Worm (Caenorhabditis elegans) whole organism, L2 larva: ENCODE measurements around the gene C04A11.2.

Experiments used
- C34F6.9 ChIP-seq: fragments of 150-350 bp; optimal IDR thresholded peaks from 2 replicates; lab custom pipeline; 2014; ENCODE audit warnings: missing biosample characterization, missing genetic modification characterization
- F13H6.1 ChIP-seq: sonication (generic microtip); optimal IDR thresholded peaks from 2 replicates; lab custom pipeline; 2016; ENCODE audit warnings: missing genetic modification characterization, missing compliant biosample characterization
- R02D3.7 ChIP-seq: fragments of 150-350 bp; optimal IDR thresholded peaks from 2 replicates; lab custom pipeline; 2014; ENCODE audit warnings: missing biosample characterization, missing genetic modification characterization
- Y55F3AM.14 ChIP-seq: fragments of 200-800 bp; sonication (Bioruptor generic); optimal IDR thresholded peaks from 2 replicates; lab custom pipeline; 2018; ENCODE audit warnings: mild to moderate bottlenecking, missing genetic modification characterization, missing compliant biosample characterization
- ZK546.5 ChIP-seq: sonication (generic microtip); optimal IDR thresholded peaks from 2 replicates; lab custom pipeline; 2017; ENCODE audit warnings: missing biosample characterization, missing genetic modification characterization
- alr-1 ChIP-seq: fragments of 150-350 bp; optimal IDR thresholded peaks from 2 replicates; lab custom pipeline; 2014; ENCODE audit warnings: missing biosample characterization, missing genetic modification characterization
- aly-2 ChIP-seq: fragments of 150-350 bp; optimal IDR thresholded peaks from 2 replicates; lab custom pipeline; 2014; ENCODE audit warnings: missing biosample characterization, missing genetic modification characterization
- ama-1 ChIP-seq: fragments of 150-350 bp; optimal IDR thresholded peaks from 2 replicates; lab custom pipeline; 2018; ENCODE audit warnings: inconsistent platforms
- blmp-1 ChIP-seq: sonication (generic microtip); optimal IDR thresholded peaks from 2 replicates; lab custom pipeline; 2017; ENCODE audit warnings: missing genetic modification characterization, mild to moderate bottlenecking, missing compliant biosample characterization, antibody characterized with exemption, moderate library complexity; ENCODE audit not compliant: insufficient read depth
- ceh-16 ChIP-seq: fragments of 150-350 bp; optimal IDR thresholded peaks from 2 replicates; lab custom pipeline; 2014; ENCODE audit warnings: missing biosample characterization, missing genetic modification characterization
- ceh-82 ChIP-seq: fragments of 150-350 bp; optimal IDR thresholded peaks from 2 replicates; lab custom pipeline; 2014; ENCODE audit warnings: missing biosample characterization, missing genetic modification characterization
- crh-2 ChIP-seq: sonication (generic microtip); optimal IDR thresholded peaks from 2 replicates; lab custom pipeline; 2017; ENCODE audit warnings: missing biosample characterization, missing genetic modification characterization
- dmd-4 ChIP-seq: sonication (generic microtip); optimal IDR thresholded peaks from 2 replicates; lab custom pipeline; 2017; ENCODE audit warnings: missing biosample characterization, missing genetic modification characterization
- egl-27 ChIP-seq: sonication (generic microtip); optimal IDR thresholded peaks from 3 replicates; lab custom pipeline; 2017; ENCODE audit warnings: missing biosample characterization, missing genetic modification reagents, missing genetic modification characterization
- elt-1 ChIP-seq: fragments of 150-350 bp; optimal IDR thresholded peaks from 2 replicates; lab custom pipeline; 2014; ENCODE audit warnings: missing biosample characterization, missing genetic modification characterization
- elt-3 ChIP-seq: sonication (generic microtip); optimal IDR thresholded peaks from 2 replicates; lab custom pipeline; 2017; ENCODE audit warnings: missing biosample characterization, missing genetic modification characterization
- fos-1 ChIP-seq: fragments of 150-350 bp; optimal IDR thresholded peaks from 2 replicates; lab custom pipeline; 2014; ENCODE audit warnings: missing biosample characterization, missing genetic modification characterization
- gmeb-1 ChIP-seq: fragments of 150-350 bp; optimal IDR thresholded peaks from 2 replicates; lab custom pipeline; 2014; ENCODE audit warnings: missing biosample characterization, missing genetic modification characterization
- lin-13 ChIP-seq: fragments of 150-350 bp; optimal IDR thresholded peaks from 2 replicates; lab custom pipeline; 2014; ENCODE audit warnings: missing biosample characterization, missing genetic modification reagents, missing genetic modification characterization
- lin-39 ChIP-seq: fragments of 150-350 bp; optimal IDR thresholded peaks from 2 replicates; lab custom pipeline; 2014; ENCODE audit warnings: missing biosample characterization, missing genetic modification reagents, missing genetic modification characterization
- lsy-2 ChIP-seq, 2 experiments: fragments of 150-350 bp in 1 of 2; sonication (generic microtip) in 1 of 2; optimal IDR thresholded peaks; 2 replicates each; lab custom pipeline; 2014 to 2017; ENCODE audit warnings: missing biosample characterization in 2 of 2, missing genetic modification characterization in 2 of 2
- mab-5 ChIP-seq: fragments of 150-350 bp; optimal IDR thresholded peaks from 2 replicates; lab custom pipeline; 2014; ENCODE audit warnings: missing biosample characterization, missing genetic modification characterization
- mbf-1 ChIP-seq: sonication (generic microtip); optimal IDR thresholded peaks from 2 replicates; lab custom pipeline; 2017; ENCODE audit warnings: missing biosample characterization, missing genetic modification characterization
- mdl-1 ChIP-seq, 2 experiments: fragments of 150-350 bp in 1 of 2; sonication (generic microtip) in 1 of 2; optimal IDR thresholded peaks; 2 replicates each; lab custom pipeline; 2017; ENCODE audit warnings: missing biosample characterization in 2 of 2, missing genetic modification characterization in 2 of 2
- nhr-10 ChIP-seq: sonication (generic microtip); optimal IDR thresholded peaks from 2 replicates; lab custom pipeline; 2017; ENCODE audit warnings: missing biosample characterization, missing genetic modification characterization
- nhr-11 ChIP-seq: fragments of 150-350 bp; optimal IDR thresholded peaks from 2 replicates; lab custom pipeline; 2014; ENCODE audit warnings: missing biosample characterization, missing genetic modification characterization
- nhr-129 ChIP-seq: fragments of 150-350 bp; optimal IDR thresholded peaks from 2 replicates; lab custom pipeline; 2014; ENCODE audit warnings: missing biosample characterization, missing genetic modification characterization
- nhr-21 ChIP-seq: fragments of 150-350 bp; optimal IDR thresholded peaks from 2 replicates; lab custom pipeline; 2014; ENCODE audit warnings: missing biosample characterization, missing genetic modification characterization
- nhr-23 ChIP-seq: fragments of 150-350 bp; optimal IDR thresholded peaks from 2 replicates; lab custom pipeline; 2014; ENCODE audit warnings: missing biosample characterization, missing genetic modification reagents, missing genetic modification characterization
- nhr-237 ChIP-seq: fragments of 150-350 bp; optimal IDR thresholded peaks from 2 replicates; lab custom pipeline; 2014; ENCODE audit warnings: missing biosample characterization, missing genetic modification characterization
- nhr-25 ChIP-seq: fragments of 150-350 bp; sonication (generic microtip); optimal IDR thresholded peaks from 3 replicates; lab custom pipeline; 2014; ENCODE audit warnings: missing biosample characterization, missing genetic modification characterization
- peb-1 ChIP-seq: fragments of 150-350 bp; optimal IDR thresholded peaks from 2 replicates; lab custom pipeline; 2014; ENCODE audit warnings: missing biosample characterization, missing genetic modification characterization
- skn-1 ChIP-seq: sonication (generic microtip); optimal IDR thresholded peaks from 2 replicates; lab custom pipeline; 2017; ENCODE audit warnings: missing biosample characterization, missing genetic modification characterization
- sma-3 ChIP-seq: sonication (generic microtip); optimal IDR thresholded peaks from 2 replicates; lab custom pipeline; 2016; ENCODE audit warnings: missing genetic modification reagents, missing genetic modification characterization, missing compliant biosample characterization
- sma-9 ChIP-seq, 2 experiments: fragments of 150-350 bp in 1 of 2; sonication (generic microtip) in 1 of 2; optimal IDR thresholded peaks; 2 replicates each; lab custom pipeline; 2014 to 2016; ENCODE audit warnings: missing genetic modification characterization in 2 of 2, mild to moderate bottlenecking in 1 of 2, missing biosample characterization in 1 of 2, missing compliant biosample characterization in 1 of 2, missing genetic modification reagents in 1 of 2, moderate library complexity in 1 of 2
- snpc-4 ChIP-seq: fragments of 150-350 bp; optimal IDR thresholded peaks from 2 replicates; lab custom pipeline; 2014; ENCODE audit warnings: missing biosample characterization, missing genetic modification characterization
- unc-39 ChIP-seq: fragments of 150-350 bp; optimal IDR thresholded peaks from 2 replicates; lab custom pipeline; 2014; ENCODE audit warnings: missing biosample characterization, missing genetic modification characterization
- unc-55 ChIP-seq: fragments of 150-350 bp; sonication (generic microtip); optimal IDR thresholded peaks from 3 replicates; lab custom pipeline; 2014; ENCODE audit warnings: missing biosample characterization, missing genetic modification reagents, missing genetic modification characterization
- unc-62 ChIP-seq: fragments of 150-350 bp; optimal IDR thresholded peaks from 2 replicates; lab custom pipeline; 2014; ENCODE audit warnings: missing biosample characterization, missing genetic modification reagents, missing genetic modification characterization
- zag-1 ChIP-seq: fragments of 150-350 bp; optimal IDR thresholded peaks from 2 replicates; lab custom pipeline; 2014; ENCODE audit warnings: missing biosample characterization, missing genetic modification characterization
- ztf-1 ChIP-seq: fragments of 200-800 bp; sonication (Bioruptor generic); conservative IDR thresholded peaks from 2 replicates; pipeline ENCODE4 v1.3.6; 2022; ENCODE audit warnings: missing genetic modification characterization, missing compliant biosample characterization
- ztf-11 ChIP-seq: sonication (generic microtip); optimal IDR thresholded peaks from 2 replicates; lab custom pipeline; 2017; ENCODE audit warnings: missing biosample characterization, missing genetic modification characterization
- ztf-4 ChIP-seq: fragments of 150-350 bp; optimal IDR thresholded peaks from 2 replicates; lab custom pipeline; 2014; ENCODE audit warnings: missing biosample characterization, missing genetic modification characterization

Gene C04A11.2

ce11 chrX:13672622-13673021, 4.0 kb upstream of the C04A11.2 start:
- TF ChIP-seq lin-13 (GFP tag; lab: Kevin White, UChicago) (no peak), ceh-82 (tag; lab: Kevin White, UChicago) (no peak), ceh-16 (tag; lab: Kevin White, UChicago) (no peak), unc-55 (GFP tag; lab: Kevin White, UChicago) (no peak), crh-2 (tag; lab: Kevin White, UChicago) (peak; percentile 10), ztf-1 (GFP tag; lab: Robert Waterston, UW) (no peak), fos-1 (tag; lab: Kevin White, UChicago) (peak; percentile 66), blmp-1 (no peak), ztf-11 (tag; lab: Kevin White, UChicago) (no peak), sma-3 (GFP tag; lab: Kevin White, UChicago) (peak; percentile 50), C34F6.9 (tag; lab: Kevin White, UChicago) (no peak), nhr-237 (tag; lab: Kevin White, UChicago) (no peak), elt-3 (tag; lab: Kevin White, UChicago) (no peak), nhr-21 (tag; lab: Kevin White, UChicago) (peak; percentile 30), egl-27 (tag; lab: Kevin White, UChicago) (peak; percentile 15), zag-1 (tag; lab: Kevin White, UChicago) (no peak), lsy-2 (tag; optimal IDR thresholded peaks at IDR 0.05; lab: Kevin White, UChicago) (no peak), nhr-25 (tag; lab: Kevin White, UChicago) (no peak), snpc-4 (no peak), alr-1 (no peak), Y55F3AM.14 (GFP tag; lab: Kevin White, UChicago) (no peak), R02D3.7 (tag; lab: Kevin White, UChicago) (no peak), ama-1 (lab: Kevin White, UChicago) (no peak), sma-9 (GFP tag; optimal IDR thresholded peaks at IDR 0.05; lab: Kevin White, UChicago) (peak; percentile 65), sma-9 (tag; optimal IDR thresholded peaks at IDR 0.05; lab: Kevin White, UChicago) (no peak), skn-1 (tag; lab: Kevin White, UChicago) (no peak), gmeb-1 (no peak), unc-62 (GFP tag; lab: Kevin White, UChicago) (no peak), ztf-4 (tag; lab: Kevin White, UChicago) (no peak), lin-39 (tag; lab: Kevin White, UChicago) (no peak), ZK546.5 (tag; lab: Kevin White, UChicago) (no peak), F13H6.1 (tag; lab: Kevin White, UChicago) (peak; percentile 8), nhr-23 (tag; lab: Kevin White, UChicago) (no peak), nhr-11 (tag; lab: Kevin White, UChicago) (no peak), peb-1 (tag; lab: Kevin White, UChicago) (no peak), nhr-129 (tag; lab: Kevin White, UChicago) (peak; percentile 57), unc-39 (tag; lab: Kevin White, UChicago) (no peak)
- TF ChIP-seq, all 48 proteins: peak for 8

ce11 chrX:13670966-13671365, 2.3 kb upstream of the C04A11.2 start:
- TF ChIP-seq lin-39 (tag; lab: Kevin White, UChicago) (no peak), nhr-25 (tag; lab: Kevin White, UChicago) (peak; percentile 6), sma-9 (GFP tag; optimal IDR thresholded peaks at IDR 0.05; lab: Kevin White, UChicago) (peak; percentile 21), sma-9 (tag; optimal IDR thresholded peaks at IDR 0.05; lab: Kevin White, UChicago) (no peak), nhr-129 (tag; lab: Kevin White, UChicago) (peak; percentile 5), ztf-4 (tag; lab: Kevin White, UChicago) (no peak)

DNA sequence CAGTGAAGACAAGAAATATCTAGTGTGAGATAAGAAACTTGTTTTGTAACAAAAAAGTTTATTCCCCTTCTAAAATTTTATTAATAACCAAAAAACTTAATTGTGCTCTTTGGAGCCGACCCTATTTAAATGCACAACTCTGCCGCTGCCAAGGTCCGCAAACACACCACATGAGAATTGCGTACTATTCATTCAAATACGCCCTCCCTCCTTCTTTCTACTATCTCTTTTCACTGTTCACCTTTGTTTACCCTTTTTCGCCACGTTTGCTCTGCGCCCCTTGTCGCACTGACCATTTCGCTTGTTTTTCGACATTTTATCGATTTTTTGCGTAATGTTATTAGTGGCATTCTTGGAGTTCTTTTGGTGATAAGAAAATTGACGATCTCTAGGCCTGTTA, 1.0 kb upstream of the C04A11.2 start:
- TF ChIP-seq R02D3.7 (tag; lab: Kevin White, UChicago) (no peak), aly-2 (tag; lab: Kevin White, UChicago) (no peak), ceh-16 (tag; lab: Kevin White, UChicago) (no peak), elt-1 (tag; lab: Kevin White, UChicago) (no peak), unc-55 (GFP tag; lab: Kevin White, UChicago) (peak; percentile 35), gmeb-1 (peak; percentile 45), mab-5 (tag; lab: Kevin White, UChicago) (no peak), lin-13 (GFP tag; lab: Kevin White, UChicago) (peak; percentile 33), C34F6.9 (tag; lab: Kevin White, UChicago) (peak; percentile 43), ceh-82 (tag; lab: Kevin White, UChicago) (no peak), mbf-1 (tag; lab: Kevin White, UChicago) (no peak), Y55F3AM.14 (GFP tag; lab: Kevin White, UChicago) (no peak), ama-1 (lab: Kevin White, UChicago) (no peak), nhr-10 (no peak), nhr-129 (tag; lab: Kevin White, UChicago) (peak; percentile 73), skn-1 (tag; lab: Kevin White, UChicago) (no peak), unc-39 (tag; lab: Kevin White, UChicago) (no peak), dmd-4 (tag; lab: Kevin White, UChicago) (no peak), mdl-1 (tag; optimal IDR thresholded peaks at IDR 0.05; lab: Kevin White, UChicago) (no peak), fos-1 (tag; lab: Kevin White, UChicago) (peak; percentile 54), snpc-4 (no peak), nhr-21 (tag; lab: Kevin White, UChicago) (no peak), nhr-11 (tag; lab: Kevin White, UChicago) (no peak), alr-1 (no peak), zag-1 (tag; lab: Kevin White, UChicago) (no peak), sma-9 (GFP tag; optimal IDR thresholded peaks at IDR 0.05; lab: Kevin White, UChicago) (peak; percentile 42), sma-9 (tag; optimal IDR thresholded peaks at IDR 0.05; lab: Kevin White, UChicago) (no peak), sma-3 (GFP tag; lab: Kevin White, UChicago) (no peak), ztf-1 (GFP tag; lab: Robert Waterston, UW) (no peak), lin-39 (tag; lab: Kevin White, UChicago) (no peak), F13H6.1 (tag; lab: Kevin White, UChicago) (peak; percentile 45), nhr-25 (tag; lab: Kevin White, UChicago) (no peak), unc-62 (GFP tag; lab: Kevin White, UChicago) (no peak), lsy-2 (tag; optimal IDR thresholded peaks at IDR 0.05; lab: Kevin White, UChicago) (peak in 1 of 2 experiments; percentile 43), nhr-23 (tag; lab: Kevin White, UChicago) (no peak), peb-1 (tag; lab: Kevin White, UChicago) (no peak)
